Fruit fly (Drosophila melanogaster): ENCODE data around the gene salt.
A peak's percentile ranks its signal among the peaks of the same experiment; 100 is the strongest.

Gene salt

dm6 chr3R:31743279-31743678 lies 11.2 kb downstream of the salt start, which contains the start of gene Tbca (continued):
- TF ChIP-seq sisA (GFP tag; IDR thresholded peaks at IDR 0.05), result no peak
- TF ChIP-seq Chrac-16 (GFP tag; optimal IDR thresholded peaks at IDR 0.05), result no peak
- peak; percentile 35; the same call in 1 of the 3 replicates for TF ChIP-seq CG6791 (GFP tag; IDR thresholded peaks at IDR 0.05; ENCODE audit: partially characterized antibody)
- TF ChIP-seq wor (GFP tag; IDR thresholded peaks at IDR 0.05), result no peak
- no peak for TF ChIP-seq CG7271 (tag; optimal IDR thresholded peaks at IDR 0.05)
- TF ChIP-seq ems (GFP tag; optimal IDR thresholded peaks at IDR 0.05), result no peak
- no peak for TF ChIP-seq CG17359 (tag; optimal IDR thresholded peaks at IDR 0.05)
- no peak for TF ChIP-seq Hr51 (GFP tag; optimal IDR thresholded peaks at IDR 0.05)
- TF ChIP-seq lab (GFP tag; optimal IDR thresholded peaks at IDR 0.05), result no peak
- TF ChIP-seq Hr3 (GFP tag; optimal IDR thresholded peaks at IDR 0.05), result no peak
- no peak for TF ChIP-seq ken (GFP tag; IDR thresholded peaks at IDR 0.05)
- TF ChIP-seq crp (GFP tag; optimal IDR thresholded peaks at IDR 0.05), result peak in 1 of 2 experiments; percentile 59
- no peak for TF ChIP-seq ab (GFP tag; optimal IDR thresholded peaks at IDR 0.05)
- no peak for TF ChIP-seq CG9727 (GFP tag; optimal IDR thresholded peaks at IDR 0.05)
- TF ChIP-seq pan (optimal IDR thresholded peaks at IDR 0.05), result no peak
- TF ChIP-seq pan (GFP tag; optimal IDR thresholded peaks at IDR 0.05 in 1 of 2, IDR thresholded peaks at IDR 0.05 in 1 of 2), result no peak
- no peak for TF ChIP-seq CG2712 (tag; optimal IDR thresholded peaks at IDR 0.05)
- no peak for TF ChIP-seq CG6683 (GFP tag; optimal IDR thresholded peaks at IDR 0.05)
- TF ChIP-seq Sox100B (GFP tag; optimal IDR thresholded peaks at IDR 0.05), result no peak
- peak; percentile 55 for TF ChIP-seq CG17186 (GFP tag; optimal IDR thresholded peaks at IDR 0.05)
- TF ChIP-seq ranshi (GFP tag; IDR thresholded peaks at IDR 0.05), result no peak
- no peak for TF ChIP-seq Vsx1 (GFP tag; optimal IDR thresholded peaks at IDR 0.05)
- TF ChIP-seq prd (optimal IDR thresholded peaks at IDR 0.05), result no peak
- TF ChIP-seq prd (GFP tag; IDR thresholded peaks at IDR 0.05), result no peak
- TF ChIP-seq pum (GFP tag; optimal IDR thresholded peaks at IDR 0.05), result no peak
- no peak for TF ChIP-seq CG18011 (GFP tag; optimal IDR thresholded peaks at IDR 0.05)
- no peak for TF ChIP-seq zen2 (GFP tag; IDR thresholded peaks at IDR 0.05; ENCODE audit: partially characterized antibody)
- no peak for TF ChIP-seq toy (GFP tag; IDR thresholded peaks at IDR 0.05)
- TF ChIP-seq CG4707 (GFP tag; optimal IDR thresholded peaks at IDR 0.05), result no peak
- peak; percentile 72 for TF ChIP-seq CG13287 (GFP tag; IDR thresholded peaks at IDR 0.05; ENCODE audit: partially characterized antibody)
- TF ChIP-seq CG8765 (GFP tag; IDR thresholded peaks at IDR 0.05), result no peak
- no peak for TF ChIP-seq Ptx1 (GFP tag; IDR thresholded peaks at IDR 0.05)
- TF ChIP-seq CG42726 (GFP tag; IDR thresholded peaks at IDR 0.05; ENCODE audit: partially characterized antibody), result peak; percentile 31; the same call in 1 of the 2 replicates
- TF ChIP-seq CG4730 (GFP tag; IDR thresholded peaks at IDR 0.05), result no peak
- no peak for TF ChIP-seq CG10959 (GFP tag; IDR thresholded peaks at IDR 0.05)
- TF ChIP-seq disco-r (GFP tag; optimal IDR thresholded peaks at IDR 0.05), result no peak
- no peak for TF ChIP-seq hb (GFP tag; IDR thresholded peaks at IDR 0.05; ENCODE audit: partially characterized antibody)
- TF ChIP-seq CG8089 (GFP tag; optimal IDR thresholded peaks at IDR 0.05), result no peak
- TF ChIP-seq klu (GFP tag; IDR thresholded peaks at IDR 0.05), result no peak
- TF ChIP-seq Gug (GFP tag; IDR thresholded peaks at IDR 0.05), result no peak
- TF ChIP-seq Doc3 (GFP tag; IDR thresholded peaks at IDR 0.05; ENCODE audit: partially characterized antibody), result no peak
- peak; percentile 61 for TF ChIP-seq Bgb (GFP tag; IDR thresholded peaks at IDR 0.05; ENCODE audit: partially characterized antibody)
- peak; percentile 63; the same call in 3 of the 4 replicates for TF ChIP-seq Dll (GFP tag; IDR thresholded peaks at IDR 0.05; ENCODE audit: partially characterized antibody)
- TF ChIP-seq Sox102F (GFP tag; optimal IDR thresholded peaks at IDR 0.05), result no peak
- no peak for TF ChIP-seq insv (GFP tag; optimal IDR thresholded peaks at IDR 0.05)
- peak; percentile 51 for TF ChIP-seq Sry-δ (GFP tag; optimal IDR thresholded peaks at IDR 0.05)
- TF ChIP-seq Adf1 (GFP tag; IDR thresholded peaks at IDR 0.05), result no peak
- TF ChIP-seq CG30403 (GFP tag; optimal IDR thresholded peaks at IDR 0.05), result no peak
- no peak for TF ChIP-seq bsh (GFP tag; optimal IDR thresholded peaks at IDR 0.05)
- TF ChIP-seq pzg (GFP tag; optimal IDR thresholded peaks at IDR 0.05), result peak; percentile 79
- no peak for TF ChIP-seq fd3F (GFP tag; optimal IDR thresholded peaks at IDR 0.05)

Measured in whole organism, embryonic.